Worm (Caenorhabditis elegans): ENCODE results near the gene K07E3.4.

- TF ChIP-seq med-1 (GFP tag; optimal IDR thresholded peaks at IDR 0.05; ENCODE audit: insufficient read depth) (no peak), flt-1 (GFP tag; IDR thresholded peaks at IDR 0.05) (no peak), ztf-23 (GFP tag; IDR thresholded peaks at IDR 0.05) (no peak), klf-2 (GFP tag; conservative IDR thresholded peaks at IDR 0.05) (no peak), tab-1 (GFP tag; IDR thresholded peaks at IDR 0.05) (no peak)
Observed at ce11 chrX:8129543-8129942, 45.7 kb upstream of the K07E3.4 start, which contains the start of gene frpr-1.
